Fruit fly (Drosophila melanogaster) whole organism, embryonic: ENCODE results near the gene CG33341.

Experiments
- Adf1 ChIP-seq: fragments of 200-800 bp; sonication (Bioruptor generic); IDR thresholded peaks from 2 replicates; pipeline ENCODE4 v1.3.6; 2022; ENCODE audit warnings: missing biosample characterization, missing genetic modification characterization
- Asciz ChIP-seq: fragments of 200-800 bp; sonication (Bioruptor generic); optimal IDR thresholded peaks from 2 replicates; lab custom pipeline; 2017; ENCODE audit warnings: missing biosample characterization, mild to moderate bottlenecking, missing genetic modification characterization, missing genetic modification reagents
- CG1024 ChIP-seq: fragments of 200-800 bp; sonication (Bioruptor generic); IDR thresholded peaks from 2 replicates; pipeline ENCODE4 v1.3.6; 2022; ENCODE audit warnings: missing biosample characterization, missing genetic modification characterization
- CG11560 ChIP-seq: fragments of 200-800 bp; sonication (Bioruptor generic); IDR thresholded peaks from 3 replicates; pipeline ENCODE4 v1.3.6; 2022; ENCODE audit warnings: missing biosample characterization, missing genetic modification characterization
- CG11695 ChIP-seq: fragments of 200-800 bp; sonication (Bioruptor generic); IDR thresholded peaks from 3 replicates; pipeline ENCODE4 v1.3.6; 2022; ENCODE audit warnings: missing biosample characterization, missing genetic modification characterization
- CG11723 ChIP-seq: fragments of 200-800 bp; sonication (Bioruptor generic); optimal IDR thresholded peaks from 2 replicates; lab custom pipeline; 2017; ENCODE audit warnings: missing biosample characterization, mild to moderate bottlenecking, missing genetic modification characterization
- CG12155 ChIP-seq: fragments of 200-800 bp; sonication (Bioruptor generic); optimal IDR thresholded peaks from 3 replicates; lab custom pipeline; 2016; ENCODE audit warnings: missing biosample characterization, missing genetic modification characterization
- CG13287 ChIP-seq: fragments of 200-800 bp; sonication (Bioruptor generic); IDR thresholded peaks from 2 replicates; pipeline ENCODE4 v1.3.6; 2022; ENCODE audit warnings: missing biosample characterization, missing genetic modification characterization; ENCODE audit not compliant: partially characterized antibody
- CG14050 ChIP-seq: fragments of 200-800 bp; sonication (Bioruptor generic); IDR thresholded peaks from 3 replicates; pipeline ENCODE4 v1.3.6; 2022; ENCODE audit warnings: missing biosample characterization, missing genetic modification characterization
- CG14667 ChIP-seq: fragments of 200-800 bp; sonication (Bioruptor generic); IDR thresholded peaks from 2 replicates; pipeline ENCODE4 v1.3.6; 2022; ENCODE audit warnings: missing biosample characterization, missing genetic modification characterization
- CG14860 ChIP-seq: fragments of 200-800 bp; sonication (Bioruptor generic); IDR thresholded peaks from 3 replicates; pipeline ENCODE4 v1.3.6; 2022; ENCODE audit warnings: missing biosample characterization, missing genetic modification characterization; ENCODE audit not compliant: partially characterized antibody
- CG14965 ChIP-seq: fragments of 200-800 bp; sonication (Bioruptor generic); optimal IDR thresholded peaks from 2 replicates; lab custom pipeline; 2016; ENCODE audit warnings: missing biosample characterization, missing genetic modification characterization, borderline replicate concordance
- CG15696 ChIP-seq: fragments of 200-800 bp; sonication (Bioruptor generic); optimal IDR thresholded peaks from 2 replicates; lab custom pipeline; 2019; ENCODE audit warnings: missing biosample characterization, mild to moderate bottlenecking, missing genetic modification characterization, moderate library complexity
- CG17568 ChIP-seq: fragments of 200-800 bp; sonication (Bioruptor generic); optimal IDR thresholded peaks from 2 replicates; lab custom pipeline; 2018; ENCODE audit warnings: missing biosample characterization, mild to moderate bottlenecking, missing genetic modification characterization, moderate library complexity
- CG17912 ChIP-seq: fragments of 200-800 bp; sonication (Bioruptor generic); optimal IDR thresholded peaks from 2 replicates; lab custom pipeline; 2018; ENCODE audit warnings: missing biosample characterization, mild to moderate bottlenecking, missing genetic modification characterization
- CG18011 ChIP-seq: fragments of 200-800 bp; sonication (Bioruptor generic); optimal IDR thresholded peaks from 2 replicates; lab custom pipeline; 2017; ENCODE audit warnings: missing biosample characterization, missing genetic modification characterization, mild to moderate bottlenecking, moderate library complexity, missing genotype
- CG2875 ChIP-seq: fragments of 200-800 bp; sonication (Bioruptor generic); optimal IDR thresholded peaks from 2 replicates; lab custom pipeline; 2017; ENCODE audit warnings: missing biosample characterization, mild to moderate bottlenecking, missing genetic modification characterization, missing genetic modification reagents
- CG3995 ChIP-seq: fragments of 200-800 bp; sonication (Bioruptor generic); optimal IDR thresholded peaks from 3 replicates; lab custom pipeline; 2016; ENCODE audit warnings: missing biosample characterization, missing genetic modification characterization
- CG6689 ChIP-seq: fragments of 200-800 bp; sonication (Bioruptor generic); IDR thresholded peaks from 2 replicates; pipeline ENCODE4 v1.3.6; 2022; ENCODE audit warnings: missing biosample characterization, missing genetic modification characterization
- CG6765 ChIP-seq: fragments of 200-800 bp; sonication (Bioruptor generic); optimal IDR thresholded peaks from 3 replicates; lab custom pipeline; 2017; ENCODE audit warnings: missing biosample characterization, mild to moderate bottlenecking, missing genetic modification characterization
- CG8944 ChIP-seq: fragments of 200-800 bp; sonication (Bioruptor generic); optimal IDR thresholded peaks from 3 replicates; lab custom pipeline; 2016; ENCODE audit warnings: missing biosample characterization, missing genetic modification characterization
- CG9932 ChIP-seq: fragments of 200-800 bp; sonication (Bioruptor generic); IDR thresholded peaks from 2 replicates; pipeline ENCODE4 v1.3.6; 2022; ENCODE audit warnings: missing biosample characterization, missing genetic modification characterization
- Drgx ChIP-seq: fragments of 200-800 bp; sonication (Bioruptor generic); IDR thresholded peaks from 2 replicates; pipeline ENCODE4 v1.3.6; 2022; ENCODE audit warnings: missing biosample characterization, missing genetic modification characterization
- Elba2 ChIP-seq: fragments of 200-800 bp; sonication (Bioruptor generic); optimal IDR thresholded peaks from 3 replicates; lab custom pipeline; 2016; ENCODE audit warnings: missing biosample characterization, missing genetic modification characterization
- Gug ChIP-seq: fragments of 200-800 bp; sonication (Bioruptor generic); IDR thresholded peaks from 4 replicates; pipeline ENCODE4 v1.3.6; 2022; ENCODE audit warnings: missing biosample characterization, missing genetic modification characterization
- H2.0 ChIP-seq: fragments of 200-800 bp; sonication (Bioruptor generic); IDR thresholded peaks from 2 replicates; pipeline ENCODE4 v1.3.6; 2022; ENCODE audit warnings: missing biosample characterization, missing genetic modification characterization
- Hr3 ChIP-seq: fragments of 200-800 bp; sonication (Bioruptor generic); optimal IDR thresholded peaks from 3 replicates; lab custom pipeline; 2016; ENCODE audit warnings: missing biosample characterization, missing genetic modification characterization
- Lim3 ChIP-seq: fragments of 200-800 bp; sonication (Bioruptor generic); IDR thresholded peaks from 2 replicates; pipeline ENCODE4 v1.3.6; 2022; ENCODE audit warnings: missing biosample characterization, missing genetic modification characterization
- Meics ChIP-seq: fragments of 200-800 bp; sonication (Bioruptor generic); optimal IDR thresholded peaks from 2 replicates; lab custom pipeline; 2017; ENCODE audit warnings: missing biosample characterization, mild to moderate bottlenecking, missing genetic modification characterization
- Nf-YB ChIP-seq: fragments of 200-800 bp; sonication (Bioruptor generic); optimal IDR thresholded peaks from 3 replicates; lab custom pipeline; 2019; ENCODE audit warnings: missing biosample characterization, mild to moderate bottlenecking, missing genetic modification characterization, moderate library complexity
- Ssrp ChIP-seq: fragments of 200-800 bp; sonication (Bioruptor generic); optimal IDR thresholded peaks from 2 replicates; lab custom pipeline; 2018; ENCODE audit warnings: missing biosample characterization, mild to moderate bottlenecking, missing genetic modification characterization, moderate library complexity
- Tbp ChIP-seq: fragments of >200 bp; optimal IDR thresholded peaks from 2 replicates; lab custom pipeline; 2018; ENCODE audit warnings: missing biosample characterization, missing genetic modification characterization
- bab2 ChIP-seq: fragments of 200-800 bp; sonication (Bioruptor generic); optimal IDR thresholded peaks from 2 replicates; lab custom pipeline; 2016; ENCODE audit warnings: missing biosample characterization, missing genetic modification characterization
- ci ChIP-seq: fragments of 200-800 bp; sonication (Bioruptor generic); IDR thresholded peaks from 3 replicates; pipeline ENCODE4 v1.3.6; 2022; ENCODE audit warnings: missing biosample characterization, missing genetic modification characterization
- dysf ChIP-seq: fragments of 200-800 bp; sonication (Bioruptor generic); IDR thresholded peaks from 3 replicates; pipeline ENCODE4 v1.3.6; 2022; ENCODE audit warnings: missing biosample characterization, missing genetic modification characterization
- en ChIP-seq: fragments of 200-800 bp; sonication (Bioruptor generic); optimal IDR thresholded peaks from 2 replicates; lab custom pipeline; 2016; ENCODE audit warnings: missing biosample characterization, missing genetic modification characterization
- fd102C ChIP-seq: fragments of 200-800 bp; sonication (Bioruptor generic); optimal IDR thresholded peaks from 2 replicates; lab custom pipeline; 2018; ENCODE audit warnings: missing biosample characterization, mild to moderate bottlenecking, missing genetic modification characterization, moderate library complexity
- fd3F ChIP-seq: fragments of 200-800 bp; sonication (Bioruptor generic); optimal IDR thresholded peaks from 2 replicates; lab custom pipeline; 2018; ENCODE audit warnings: missing biosample characterization, mild to moderate bottlenecking, missing genetic modification characterization, moderate library complexity
- fd64A ChIP-seq: fragments of 200-800 bp; sonication (Bioruptor generic); optimal IDR thresholded peaks from 3 replicates; lab custom pipeline; 2018; ENCODE audit warnings: missing biosample characterization, mild to moderate bottlenecking, missing genetic modification characterization
- jumu ChIP-seq: fragments of 200-800 bp; sonication (Bioruptor generic); optimal IDR thresholded peaks from 3 replicates; lab custom pipeline; 2016; ENCODE audit warnings: missing biosample characterization, missing genetic modification characterization
- p53 ChIP-seq: fragments of 200-800 bp; sonication (Bioruptor generic); optimal IDR thresholded peaks from 2 replicates; lab custom pipeline; 2016; ENCODE audit warnings: missing biosample characterization, missing genetic modification characterization
- peb ChIP-seq: fragments of 200-800 bp; sonication (Bioruptor generic); IDR thresholded peaks from 2 replicates; pipeline ENCODE4 v1.3.6; 2022; ENCODE audit warnings: missing biosample characterization, missing genetic modification characterization
- repo ChIP-seq: fragments of 200-800 bp; sonication (Bioruptor generic); optimal IDR thresholded peaks from 2 replicates; lab custom pipeline; 2016; ENCODE audit warnings: missing biosample characterization, missing genetic modification characterization
- run ChIP-seq: fragments of 200-800 bp; sonication (Bioruptor generic); optimal IDR thresholded peaks from 3 replicates; lab custom pipeline; 2018; ENCODE audit warnings: missing biosample characterization, mild to moderate bottlenecking, missing genetic modification characterization
- schlank ChIP-seq: fragments of 200-800 bp; sonication (Bioruptor generic); optimal IDR thresholded peaks from 2 replicates; lab custom pipeline; 2018; ENCODE audit warnings: missing biosample characterization, mild to moderate bottlenecking, missing genetic modification characterization
- scrt ChIP-seq: fragments of 200-800 bp; sonication (Bioruptor generic); optimal IDR thresholded peaks from 2 replicates; lab custom pipeline; 2018; ENCODE audit warnings: missing biosample characterization, mild to moderate bottlenecking, missing genetic modification characterization, moderate library complexity
- sqz ChIP-seq: fragments of 200-800 bp; sonication (Bioruptor generic); optimal IDR thresholded peaks from 3 replicates; lab custom pipeline; 2018; ENCODE audit warnings: missing biosample characterization, mild to moderate bottlenecking, missing genetic modification characterization
- tll ChIP-seq, 2 experiments: fragments of 200-800 bp in 1 of 2; fragments of >200 bp in 1 of 2; sonication (Bioruptor generic) in 1 of 2; optimal IDR thresholded peaks; 2 replicates each; lab custom pipeline; 2017 to 2019; ENCODE audit warnings: missing biosample characterization in 2 of 2, missing genetic modification characterization in 2 of 2, mild to moderate bottlenecking in 1 of 2, moderate library complexity in 1 of 2
- vvl ChIP-seq: fragments of 200-800 bp; sonication (Bioruptor generic); IDR thresholded peaks from 2 replicates; pipeline ENCODE4 v1.3.6; 2022; ENCODE audit warnings: missing biosample characterization, missing genetic modification characterization
- zen2 ChIP-seq: fragments of 200-800 bp; sonication (Bioruptor generic); IDR thresholded peaks from 3 replicates; pipeline ENCODE4 v1.3.6; 2022; ENCODE audit warnings: missing biosample characterization, missing genetic modification characterization; ENCODE audit not compliant: partially characterized antibody

CG33341 gene

DNA sequence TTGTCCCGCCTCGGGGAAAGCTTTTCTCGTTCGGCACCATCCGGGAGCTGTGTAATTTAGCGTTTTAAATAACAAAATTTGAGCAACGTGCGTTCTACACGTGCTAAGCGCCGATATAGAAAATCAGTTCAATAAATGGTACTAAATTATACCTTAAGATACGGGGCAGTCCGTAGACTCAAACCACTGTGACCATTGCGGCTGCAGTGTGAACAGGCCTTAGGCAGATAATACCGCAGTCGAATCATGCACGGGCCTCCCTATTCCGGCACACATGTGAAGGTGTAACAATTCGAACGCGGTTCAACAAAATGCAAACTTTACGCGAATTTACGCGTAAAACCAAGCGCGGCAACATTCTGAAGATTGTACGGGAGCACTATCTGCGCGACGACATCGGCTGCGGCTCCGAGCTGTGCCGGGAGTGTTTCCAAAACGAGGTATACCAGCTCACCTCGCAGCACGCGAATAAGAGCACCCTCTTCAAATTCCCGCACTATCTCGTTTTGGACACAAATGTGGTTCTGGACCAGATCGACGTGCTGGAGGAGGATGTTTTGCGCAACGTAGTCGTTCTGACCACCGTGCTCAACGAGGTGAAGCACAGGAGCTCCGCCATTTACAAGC, 34.9 kb upstream of the CG33341 start, which contains the start of the genes Rrp5 and Dis3 (continued):
- TF ChIP-seq CG17912 (peak; percentile 13), schlank (tag; lab: Kevin White, UChicago) (no peak), CG14050 (GFP tag; lab: Robert Waterston, UW) (no peak), fd102C (GFP tag; lab: Kevin White, UChicago) (no peak), jumu (GFP tag; lab: Kevin White, UChicago) (peak; percentile 39), CG9932 (peak; percentile 77), CG17568 (GFP tag; lab: Kevin White, UChicago) (no peak), CG18011 (GFP tag; lab: Kevin White, UChicago) (no peak), CG11560 (tag; lab: Robert Waterston, UW) (peak; percentile 13; the same call in 1 of the 3 replicates), CG15696 (tag; lab: Kevin White, UChicago) (peak; percentile 29), scrt (no peak), CG6765 (no peak), Lim3 (no peak), CG11695 (GFP tag; lab: Robert Waterston, UW) (no peak), H2.0 (GFP tag; lab: Robert Waterston, UW) (peak; percentile 45; the same call in 1 of the 2 replicates), fd64A (GFP tag; lab: Kevin White, UChicago) (no peak), repo (no peak), CG6689 (GFP tag; lab: Robert Waterston, UW) (no peak), CG11723 (no peak), CG14965 (no peak), peb (GFP tag; lab: Robert Waterston, UW) (no peak), CG3995 (GFP tag; lab: Kevin White, UChicago) (peak; percentile 75), Tbp (no peak), CG1024 (peak; percentile 91), CG12155 (GFP tag; lab: Kevin White, UChicago) (peak; percentile 22), sqz (no peak), ci (GFP tag; lab: Robert Waterston, UW) (peak; percentile 72), run (tag; lab: Kevin White, UChicago) (no peak), Meics (GFP tag; lab: Kevin White, UChicago) (no peak), tll (GFP tag; optimal IDR thresholded peaks at IDR 0.05; lab: Kevin White, UChicago) (no peak), p53 (peak; percentile 65), Nf-YB (no peak), CG8944 (GFP tag; lab: Kevin White, UChicago) (peak; percentile 22), CG2875 (GFP tag; lab: Kevin White, UChicago) (no peak), CG14860 (GFP tag; lab: Robert Waterston, UW) (0 out of 3 replicates have a peak, but pooled peaks have one; percentile 20), vvl (GFP tag; lab: Robert Waterston, UW) (peak; percentile 78), Adf1 (GFP tag; lab: Robert Waterston, UW) (peak; percentile 50), zen2 (GFP tag; lab: Robert Waterston, UW) (no peak), fd3F (GFP tag; lab: Kevin White, UChicago) (no peak), bab2 (no peak), Asciz (GFP tag; lab: Kevin White, UChicago) (no peak), Hr3 (GFP tag; lab: Kevin White, UChicago) (peak; percentile 15), en (GFP tag; lab: Kevin White, UChicago) (no peak), Gug (GFP tag; lab: Robert Waterston, UW) (no peak; the same call in 3 of the 4 replicates), Ssrp (tag; lab: Kevin White, UChicago) (no peak), Drgx (no peak), CG14667 (GFP tag; lab: Robert Waterston, UW) (no peak), dysf (GFP tag; lab: Robert Waterston, UW) (peak; percentile 47; the same call in 2 of the 3 replicates), CG13287 (peak; percentile 64; the same call in 1 of the 2 replicates), Elba2 (GFP tag; lab: Kevin White, UChicago) (no peak)
